Worm (Caenorhabditis elegans): ENCODE results near the gene Y46D2A.3.

- TF ChIP-seq lin-39 (tag; optimal IDR thresholded peaks at IDR 0.05) (no peak), fos-1 (tag; optimal IDR thresholded peaks at IDR 0.05) (no peak), unc-130 (GFP tag; optimal IDR thresholded peaks at IDR 0.05) (no peak), mdl-1 (tag; optimal IDR thresholded peaks at IDR 0.05) (no peak), nhr-237 (tag; optimal IDR thresholded peaks at IDR 0.05) (no peak), lin-15B (tag; optimal IDR thresholded peaks at IDR 0.05) (no peak)
Observed at ce11 chrII:3284558-3284957, 42.4 kb downstream of the Y46D2A.3 start, which contains the start of gene scl-15.
